Fruit fly (Drosophila melanogaster) whole organism, pupa: ENCODE data around the gene Ilp8.

Experiments
- CG10348 ChIP-seq: fragments of 200-800 bp; sonication (Bioruptor generic); IDR thresholded peaks from 2 replicates; pipeline ENCODE4 v1.3.6; 2022; ENCODE audit warnings: missing biosample characterization, missing genetic modification characterization
- CG12605 ChIP-seq: fragments of 200-800 bp; sonication (Bioruptor generic); IDR thresholded peaks from 2 replicates; pipeline ENCODE4 v1.3.6; 2022; ENCODE audit warnings: missing biosample characterization, missing genetic modification characterization
- CG13204 ChIP-seq: fragments of 200-800 bp; sonication (Bioruptor generic); optimal IDR thresholded peaks from 2 replicates; lab custom pipeline; 2018; ENCODE audit warnings: missing biosample characterization, mild to moderate bottlenecking, missing genetic modification characterization, moderate library complexity
- CG14655 ChIP-seq: fragments of 200-800 bp; sonication (Bioruptor generic); optimal IDR thresholded peaks from 3 replicates; lab custom pipeline; 2017; ENCODE audit warnings: mild to moderate bottlenecking, missing biosample characterization, missing genetic modification reagents, missing genetic modification characterization
- CG15710 ChIP-seq: fragments of 200-800 bp; sonication (Bioruptor generic); optimal IDR thresholded peaks from 2 replicates; lab custom pipeline; 2018; ENCODE audit warnings: missing biosample characterization, mild to moderate bottlenecking, missing genetic modification characterization, moderate library complexity
- CG17806 ChIP-seq: fragments of 200-800 bp; sonication (Bioruptor generic); optimal IDR thresholded peaks from 2 replicates; lab custom pipeline; 2018; ENCODE audit warnings: missing biosample characterization, mild to moderate bottlenecking, missing genetic modification characterization, moderate library complexity
- CG32121 ChIP-seq: fragments of 200-800 bp; sonication (Bioruptor generic); IDR thresholded peaks from 2 replicates; pipeline ENCODE4 v1.3.6; 2022; ENCODE audit warnings: missing biosample characterization, missing genetic modification characterization
- CG34367 ChIP-seq: fragments of 200-800 bp; sonication (Bioruptor generic); optimal IDR thresholded peaks from 2 replicates; lab custom pipeline; 2018; ENCODE audit warnings: missing biosample characterization, mild to moderate bottlenecking, missing genetic modification characterization
- CG4496 ChIP-seq: fragments of 200-800 bp; sonication (Bioruptor generic); IDR thresholded peaks from 3 replicates; pipeline ENCODE4 v1.3.6; 2022; ENCODE audit warnings: missing biosample characterization, missing genetic modification characterization
- CG8159 ChIP-seq: fragments of 200-800 bp; sonication (Bioruptor generic); optimal IDR thresholded peaks from 3 replicates; lab custom pipeline; 2018; ENCODE audit warnings: missing biosample characterization, mild to moderate bottlenecking, missing genetic modification characterization, moderate library complexity
- CG8301 ChIP-seq: fragments of 200-800 bp; sonication (Bioruptor generic); optimal IDR thresholded peaks from 2 replicates; lab custom pipeline; 2018; ENCODE audit warnings: missing biosample characterization, mild to moderate bottlenecking, missing genetic modification characterization
- CG9948 ChIP-seq: fragments of 200-800 bp; sonication (Bioruptor generic); optimal IDR thresholded peaks from 2 replicates; lab custom pipeline; 2018; ENCODE audit warnings: missing biosample characterization, mild to moderate bottlenecking, missing genetic modification characterization, moderate library complexity
- D1 ChIP-seq: fragments of 200-800 bp; sonication (Bioruptor generic); optimal IDR thresholded peaks from 2 replicates; lab custom pipeline; 2018; ENCODE audit warnings: missing biosample characterization, mild to moderate bottlenecking, missing genetic modification characterization, moderate library complexity
- EcR ChIP-seq: fragments of 200-800 bp; sonication (Bioruptor generic); optimal IDR thresholded peaks from 3 replicates; lab custom pipeline; 2019; ENCODE audit warnings: missing biosample characterization, missing genetic modification characterization, mild to moderate bottlenecking, moderate library complexity, missing genetic modification reagents
- Ets98B ChIP-seq: fragments of 200-800 bp; sonication (Bioruptor generic); IDR thresholded peaks from 2 replicates; pipeline ENCODE4 v1.3.6; 2022; ENCODE audit warnings: missing biosample characterization, missing genetic modification characterization
- Pif1A ChIP-seq: fragments of 200-800 bp; sonication (Bioruptor generic); optimal IDR thresholded peaks from 3 replicates; lab custom pipeline; 2016; ENCODE audit warnings: missing biosample characterization, missing genetic modification characterization
- Pif1B ChIP-seq: fragments of 200-800 bp; sonication (Bioruptor generic); optimal IDR thresholded peaks from 3 replicates; lab custom pipeline; 2016; ENCODE audit warnings: missing biosample characterization, missing genetic modification characterization
- Snoo ChIP-seq: fragments of 200-800 bp; sonication (Bioruptor generic); optimal IDR thresholded peaks from 3 replicates; lab custom pipeline; 2017; ENCODE audit warnings: missing biosample characterization, mild to moderate bottlenecking, missing genetic modification characterization, inconsistent platforms
- fd96Ca ChIP-seq: fragments of 200-800 bp; sonication (Bioruptor generic); IDR thresholded peaks from 3 replicates; pipeline ENCODE4 v1.3.6; 2022; ENCODE audit warnings: missing biosample characterization, missing genetic modification characterization
- gl ChIP-seq: fragments of 200-800 bp; sonication (Bioruptor generic); optimal IDR thresholded peaks from 2 replicates; lab custom pipeline; 2018; ENCODE audit warnings: missing biosample characterization, mild to moderate bottlenecking, missing genetic modification characterization
- rn ChIP-seq: fragments of 200-800 bp; sonication (Bioruptor generic); IDR thresholded peaks from 2 replicates; pipeline ENCODE4 v1.3.6; 2022; ENCODE audit warnings: missing biosample characterization, missing genetic modification characterization

The Ilp8 gene

DNA sequence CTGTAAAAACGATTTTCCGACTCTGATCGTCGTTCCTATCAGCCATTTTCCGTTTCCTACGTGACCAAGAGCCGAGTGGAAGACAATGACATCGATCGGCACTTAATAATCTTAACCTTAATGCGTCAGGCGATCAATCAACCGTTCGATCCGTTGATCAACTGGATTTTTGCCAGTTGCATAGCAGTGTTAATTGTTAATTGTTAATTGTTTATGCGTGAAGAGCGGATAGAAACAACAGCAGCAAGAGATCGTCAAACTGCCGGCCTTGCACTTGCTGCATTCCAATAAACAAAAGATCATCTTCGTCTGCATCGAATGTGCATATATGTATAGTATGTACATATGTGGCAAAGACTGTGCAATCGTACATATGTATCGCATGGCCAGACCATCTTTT is 43.4 kb downstream of the Ilp8 start:
- TF ChIP-seq EcR, result peak; percentile 95
- no peak for TF ChIP-seq CG34367
- no peak for TF ChIP-seq CG4496 (GFP tag; lab: Robert Waterston, UW)

DNA sequence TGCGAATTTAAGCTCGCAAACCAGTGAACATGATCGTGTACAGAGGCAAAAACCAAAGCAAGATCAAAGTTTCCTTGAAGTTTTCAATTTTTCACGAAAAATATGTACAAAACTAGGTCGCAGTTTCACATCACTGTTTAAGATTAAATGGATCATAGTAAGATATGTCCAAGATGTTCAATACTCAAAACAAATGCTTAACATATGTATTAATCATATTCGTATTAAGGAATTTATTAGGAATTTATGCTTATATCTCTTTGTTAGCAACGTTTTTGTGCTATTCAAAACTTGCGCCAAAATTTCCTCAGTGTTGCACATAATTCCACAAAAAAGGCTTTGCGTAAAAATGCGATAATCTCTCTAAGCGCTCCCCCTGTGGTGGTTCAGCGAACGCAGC is 44.5 kb downstream of the Ilp8 start:
- TF ChIP-seq CG4496 (GFP tag; lab: Robert Waterston, UW) (no peak), CG8301 (tag; lab: Kevin White, UChicago) (peak; percentile 27), CG8159 (peak; percentile 31), CG15710 (tag; lab: Kevin White, UChicago) (peak; percentile 11), CG17806 (tag; lab: Kevin White, UChicago) (no peak), CG14655 (GFP tag; lab: Kevin White, UChicago) (peak; percentile 31), Ets98B (GFP tag; lab: Robert Waterston, UW) (0 out of 2 replicates have a peak, but pooled peaks have one; percentile 35)

dm6 chr3L:16986062-16987013 is 45.5 kb downstream of the Ilp8 start:
- TF ChIP-seq fd96Ca (GFP tag; lab: Robert Waterston, UW) (peak; percentile 78), EcR (peak; percentile 63), gl (tag; lab: Kevin White, UChicago) (peak; percentile 38), rn (peak; percentile 57; the same call in 1 of the 2 replicates), CG17806 (tag; lab: Kevin White, UChicago) (peak; percentile 59), CG12605 (GFP tag; lab: Robert Waterston, UW) (no peak), CG10348 (GFP tag; lab: Robert Waterston, UW) (no peak), CG8301 (tag; lab: Kevin White, UChicago) (peak; percentile 78), CG13204 (peak; percentile 63), CG4496 (GFP tag; lab: Robert Waterston, UW) (peak; percentile 78), D1 (tag; lab: Kevin White, UChicago) (peak; percentile 48), CG14655 (GFP tag; lab: Kevin White, UChicago) (peak; percentile 89), Pif1B (GFP tag; lab: Kevin White, UChicago) (peak; percentile 70), Snoo (tag; lab: Kevin White, UChicago) (peak; percentile 73), CG32121 (GFP tag; lab: Robert Waterston, UW) (peak; percentile 72), Ets98B (GFP tag; lab: Robert Waterston, UW) (peak; percentile 82), CG34367 (peak; percentile 60), CG15710 (tag; lab: Kevin White, UChicago) (peak; percentile 77), Pif1A (GFP tag; lab: Kevin White, UChicago) (peak; percentile 64), CG8159 (peak; percentile 82), CG9948 (peak; percentile 71)

dm6 chr3L:16985578-16985977 is 46.3 kb downstream of the Ilp8 start:
- no peak for TF ChIP-seq rn
- TF ChIP-seq CG13204, result no peak
- no peak for TF ChIP-seq D1 (tag; lab: Kevin White, UChicago)
- no peak for TF ChIP-seq gl (tag; lab: Kevin White, UChicago)
- TF ChIP-seq CG32121 (GFP tag; lab: Robert Waterston, UW), result no peak
- TF ChIP-seq fd96Ca (GFP tag; lab: Robert Waterston, UW), result no peak
- TF ChIP-seq CG9948, result no peak
- TF ChIP-seq CG14655 (GFP tag; lab: Kevin White, UChicago), result no peak
- TF ChIP-seq, all 21 proteins: peak for 0

dm6 chr3L:16984813-16985387 is 47.0 kb downstream of the Ilp8 start:
- no peak for TF ChIP-seq CG34367
- no peak for TF ChIP-seq CG14655 (GFP tag; lab: Kevin White, UChicago)
- TF ChIP-seq CG8159, result no peak
- no peak for TF ChIP-seq CG15710 (tag; lab: Kevin White, UChicago)
- no peak for TF ChIP-seq CG17806 (tag; lab: Kevin White, UChicago)
- no peak for TF ChIP-seq Pif1A (GFP tag; lab: Kevin White, UChicago)
- no peak for TF ChIP-seq Pif1B (GFP tag; lab: Kevin White, UChicago)
- TF ChIP-seq CG8301 (tag; lab: Kevin White, UChicago), result no peak
- TF ChIP-seq CG13204, result no peak
- no peak for TF ChIP-seq rn
- TF ChIP-seq gl (tag; lab: Kevin White, UChicago), result no peak
- no peak for TF ChIP-seq CG32121 (GFP tag; lab: Robert Waterston, UW)

DNA sequence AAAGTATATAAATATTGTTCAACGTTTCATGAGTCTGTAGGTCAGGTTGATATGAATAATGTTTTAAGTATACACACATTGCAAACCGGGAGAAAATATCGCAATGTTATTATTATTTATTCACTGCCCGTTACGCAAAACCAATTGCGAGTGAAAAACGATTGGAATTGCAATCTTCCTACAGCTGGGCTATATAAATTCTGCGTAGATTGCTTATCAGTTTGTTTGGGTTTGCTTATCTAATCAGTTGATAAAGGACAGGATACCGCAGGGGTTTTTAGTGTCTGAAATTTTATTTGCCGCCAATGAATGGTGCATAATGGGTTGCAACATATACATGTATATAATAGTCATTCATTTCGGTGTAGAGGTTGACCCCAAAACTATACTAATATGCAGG is 47.8 kb downstream of the Ilp8 start:
- TF ChIP-seq CG34367 (no peak), fd96Ca (GFP tag; lab: Robert Waterston, UW) (no peak), CG12605 (GFP tag; lab: Robert Waterston, UW) (no peak), CG8159 (no peak), CG4496 (GFP tag; lab: Robert Waterston, UW) (no peak), Ets98B (GFP tag; lab: Robert Waterston, UW) (no peak), CG17806 (tag; lab: Kevin White, UChicago) (no peak), CG13204 (no peak)
